Worm (Caenorhabditis elegans) whole organism, young adult: ENCODE results near the gene msp-59.
"Not testable (repeated sequence)": the region's sequence is repeated elsewhere in the genome, so short reads cannot be mapped to it uniquely, and the experiment has no call there.

Experiments used
- B0035.1 ChIP-seq: sonication (generic microtip); optimal IDR thresholded peaks from 2 replicates; lab custom pipeline; 2016; ENCODE audit warnings: missing genetic modification characterization, mild to moderate bottlenecking, missing compliant biosample characterization, missing genotype, missing genetic modification reagents
- B0336.3 ChIP-seq: fragments of 200-800 bp; sonication (Bioruptor generic); IDR thresholded peaks from 2 replicates; pipeline ENCODE4 v1.3.6; 2022; ENCODE audit warnings: missing genetic modification characterization, missing compliant biosample characterization
- F10E7.11 ChIP-seq: sonication (generic microtip); optimal IDR thresholded peaks from 2 replicates; lab custom pipeline; 2017; ENCODE audit warnings: mild to moderate bottlenecking, missing genetic modification characterization, moderate library complexity, missing compliant biosample characterization
- F22D6.2 ChIP-seq: sonication (generic microtip); optimal IDR thresholded peaks from 2 replicates; lab custom pipeline; 2016; ENCODE audit warnings: mild to moderate bottlenecking, missing genetic modification characterization, missing compliant biosample characterization
- F23B12.7 ChIP-seq: sonication (generic microtip); optimal IDR thresholded peaks from 2 replicates; lab custom pipeline; 2017; ENCODE audit warnings: missing genetic modification characterization, mild to moderate bottlenecking, missing compliant biosample characterization, antibody characterized with exemption, moderate library complexity; ENCODE audit not compliant: insufficient read depth
- F55B11.4 ChIP-seq: sonication (generic microtip); optimal IDR thresholded peaks from 2 replicates; lab custom pipeline; 2016; ENCODE audit warnings: missing compliant biosample characterization, missing genetic modification characterization, borderline replicate concordance; ENCODE audit not compliant: insufficient read depth
- K11D2.4 ChIP-seq: fragments of 200-800 bp; sonication (Bioruptor generic); IDR thresholded peaks from 2 replicates; pipeline ENCODE4 v1.3.6; 2022; ENCODE audit warnings: missing genetic modification reagents, missing genetic modification characterization, missing compliant biosample characterization
- T07F8.4 ChIP-seq: sonication (generic microtip); optimal IDR thresholded peaks from 2 replicates; lab custom pipeline; 2016; ENCODE audit warnings: mild to moderate bottlenecking, missing genetic modification characterization, moderate library complexity, missing compliant biosample characterization
- Y56A3A.18 ChIP-seq: fragments of 200-800 bp; sonication (Bioruptor generic); IDR thresholded peaks from 2 replicates; pipeline ENCODE4 v1.3.6; 2022; ENCODE audit warnings: missing genetic modification reagents, missing genetic modification characterization, missing compliant biosample characterization
- Y79H2A.3 ChIP-seq: fragments of 200-800 bp; sonication (Bioruptor generic); conservative IDR thresholded peaks from 2 replicates; pipeline ENCODE4 v1.3.6; 2022; ENCODE audit warnings: missing genetic modification reagents, missing genetic modification characterization, missing compliant biosample characterization
- aptf-2 ChIP-seq: fragments of 200-800 bp; sonication (Bioruptor generic); conservative IDR thresholded peaks from 2 replicates; pipeline ENCODE4 v1.3.6; 2022; ENCODE audit warnings: missing genetic modification reagents, missing genetic modification characterization, missing compliant biosample characterization
- aptf-3 ChIP-seq: fragments of 200-800 bp; sonication (Bioruptor generic); IDR thresholded peaks from 2 replicates; pipeline ENCODE4 v1.3.6; 2022; ENCODE audit warnings: missing genetic modification characterization, missing compliant biosample characterization
- athp-1 ChIP-seq: sonication (generic microtip); optimal IDR thresholded peaks from 2 replicates; lab custom pipeline; 2017; ENCODE audit warnings: mild to moderate bottlenecking, missing genetic modification characterization, missing compliant biosample characterization
- cebp-1 ChIP-seq, 2 experiments: fragments of 200-800 bp in 1 of 2; sonication (Bioruptor generic) in 1 of 2; sonication (generic microtip) in 1 of 2; IDR thresholded peaks in 1 of 2; optimal IDR thresholded peaks in 1 of 2; 2 replicates each; pipeline versions ENCODE4 v1.3.6 to Lab custom; 2017 to 2022; ENCODE audit warnings: missing compliant biosample characterization in 2 of 2, missing genetic modification characterization in 2 of 2, mild to moderate bottlenecking in 1 of 2, missing genetic modification reagents in 1 of 2, moderate library complexity in 1 of 2
- ceh-27 ChIP-seq: fragments of 200-800 bp; sonication (Bioruptor generic); optimal IDR thresholded peaks from 2 replicates; lab custom pipeline; 2018; ENCODE audit warnings: mild to moderate bottlenecking, missing genetic modification characterization, moderate library complexity, missing compliant biosample characterization
- ceh-58 ChIP-seq: fragments of 200-800 bp; sonication (Bioruptor generic); IDR thresholded peaks from 2 replicates; pipeline ENCODE4 v1.3.6; 2022; ENCODE audit warnings: missing genetic modification characterization, missing compliant biosample characterization
- dox-1 ChIP-seq: fragments of 200-800 bp; sonication (Bioruptor generic); IDR thresholded peaks from 2 replicates; pipeline ENCODE4 v1.3.6; 2022; ENCODE audit warnings: missing genetic modification reagents, missing genetic modification characterization, missing compliant biosample characterization
- egl-18 ChIP-seq: fragments of 200-800 bp; sonication (Bioruptor generic); IDR thresholded peaks from 2 replicates; pipeline ENCODE4 v1.3.6; 2022; ENCODE audit warnings: missing genetic modification reagents, missing genetic modification characterization, missing compliant biosample characterization
- hmg-20 ChIP-seq: fragments of 200-800 bp; sonication (Bioruptor generic); IDR thresholded peaks from 2 replicates; pipeline ENCODE4 v1.3.6; 2022; ENCODE audit warnings: missing genetic modification reagents, missing genetic modification characterization, missing compliant biosample characterization
- hsf-1 ChIP-seq: fragments of 200-800 bp; sonication (Bioruptor generic); IDR thresholded peaks from 2 replicates; pipeline ENCODE4 v1.3.6; 2022; ENCODE audit warnings: missing genetic modification reagents, missing genetic modification characterization, missing compliant biosample characterization
- let-526 ChIP-seq: fragments of 200-800 bp; sonication (Bioruptor generic); IDR thresholded peaks from 2 replicates; pipeline ENCODE4 v1.3.6; 2022; ENCODE audit warnings: missing genetic modification reagents, missing genetic modification characterization, missing compliant biosample characterization
- lin-26 ChIP-seq: fragments of 200-800 bp; sonication (Bioruptor generic); IDR thresholded peaks from 2 replicates; pipeline ENCODE4 v1.3.6; 2022; ENCODE audit warnings: missing genetic modification reagents, missing genetic modification characterization, missing compliant biosample characterization
- madf-3 ChIP-seq: fragments of 200-800 bp; sonication (Bioruptor generic); IDR thresholded peaks from 2 replicates; pipeline ENCODE4 v1.3.6; 2022; ENCODE audit warnings: missing genetic modification reagents, missing genetic modification characterization, missing compliant biosample characterization
- mcd-1 ChIP-seq: fragments of 200-800 bp; sonication (Bioruptor generic); IDR thresholded peaks from 2 replicates; pipeline ENCODE4 v1.3.6; 2022; ENCODE audit warnings: missing genetic modification reagents, missing genetic modification characterization, missing compliant biosample characterization
- mel-28 ChIP-seq: sonication (generic microtip); optimal IDR thresholded peaks from 2 replicates; lab custom pipeline; 2016; ENCODE audit warnings: borderline replicate concordance, mild to moderate bottlenecking, missing genetic modification characterization, missing compliant biosample characterization
- nfyb-1 ChIP-seq: fragments of 200-800 bp; sonication (Bioruptor generic); IDR thresholded peaks from 2 replicates; pipeline ENCODE4 v1.3.6; 2022; ENCODE audit warnings: missing genetic modification reagents, missing genetic modification characterization, missing compliant biosample characterization
- nhr-179 ChIP-seq: sonication (generic microtip); optimal IDR thresholded peaks from 2 replicates; lab custom pipeline; 2016; ENCODE audit warnings: mild to moderate bottlenecking, missing genetic modification characterization, missing compliant biosample characterization
- pbrm-1 ChIP-seq: fragments of 200-800 bp; sonication (Bioruptor generic); IDR thresholded peaks from 2 replicates; pipeline ENCODE4 v1.3.6; 2022; ENCODE audit warnings: missing genetic modification reagents, missing genetic modification characterization, missing compliant biosample characterization
- rpc-1 ChIP-seq, 2 experiments: fragments of 150-350 bp in 1 of 2; sonication (generic microtip) in 1 of 2; optimal IDR thresholded peaks; 2 replicates each; lab custom pipeline; 2014 to 2018; ENCODE audit warnings: missing biosample characterization in 1 of 2, missing genetic modification characterization in 1 of 2, missing genetic modification reagents in 1 of 2, missing genotype in 1 of 2
- snpc-1.1 ChIP-seq: sonication (generic microtip); optimal IDR thresholded peaks from 2 replicates; lab custom pipeline; 2017; ENCODE audit warnings: missing genetic modification characterization, mild to moderate bottlenecking, missing compliant biosample characterization, antibody characterized with exemption, moderate library complexity, missing genotype, missing genetic modification reagents; ENCODE audit not compliant: insufficient read depth
- snpc-4 ChIP-seq, 5 experiments: fragments of 150-350 bp in 1 of 5; sonication (generic microtip) in 4 of 5; optimal IDR thresholded peaks; 2 replicates each; lab custom pipeline; 2014 to 2018; ENCODE audit warnings: missing genetic modification characterization in 5 of 5, missing biosample characterization in 3 of 5, antibody characterized with exemption in 2 of 5, mild to moderate bottlenecking in 2 of 5, missing compliant biosample characterization in 2 of 5, missing genotype in 2 of 5, moderate library complexity in 2 of 5, missing genetic modification reagents in 1 of 5
- sptf-2 ChIP-seq: fragments of 200-800 bp; sonication (Bioruptor generic); optimal IDR thresholded peaks from 2 replicates; lab custom pipeline; 2018; ENCODE audit warnings: mild to moderate bottlenecking, missing genetic modification characterization, missing compliant biosample characterization
- zim-3 ChIP-seq: sonication (generic microtip); optimal IDR thresholded peaks from 2 replicates; lab custom pipeline; 2017; ENCODE audit warnings: mild to moderate bottlenecking, missing genetic modification characterization, moderate library complexity, missing compliant biosample characterization
- ztf-28 ChIP-seq: fragments of 200-800 bp; sonication (Bioruptor generic); IDR thresholded peaks from 2 replicates; pipeline ENCODE4 v1.3.6; 2022; ENCODE audit warnings: missing genetic modification reagents, missing genetic modification characterization, missing compliant biosample characterization

msp-59 gene

ce11 chrIV:5309742-5310141, 3.2 kb downstream of the msp-59 start, which contains the start of gene ZK354.3:
Gene ZK354.3, plus strand, starts transcription at chrIV:5310042.
- no peak for TF ChIP-seq sptf-2 (GFP tag; lab: Kevin White, UChicago)
- no peak for TF ChIP-seq Y79H2A.3 (GFP tag; lab: Robert Waterston, UW)
- no peak for TF ChIP-seq dox-1 (GFP tag; lab: Robert Waterston, UW)
- TF ChIP-seq madf-3 (GFP tag; lab: Robert Waterston, UW), result no peak
- no peak for TF ChIP-seq lin-26 (GFP tag; lab: Robert Waterston, UW)
- no peak for TF ChIP-seq B0336.3 (GFP tag; lab: Robert Waterston, UW)
- TF ChIP-seq mel-28, result no peak
- TF ChIP-seq F10E7.11 (tag; lab: Kevin White, UChicago), result no peak
- TF ChIP-seq Y56A3A.18, result no peak
- TF ChIP-seq rpc-1 (optimal IDR thresholded peaks at IDR 0.05; lab: Kevin White, UChicago), result no peak
- no peak for TF ChIP-seq rpc-1 (tag; optimal IDR thresholded peaks at IDR 0.05; lab: Kevin White, UChicago)
- TF ChIP-seq pbrm-1 (GFP tag; lab: Robert Waterston, UW), result no peak
- TF ChIP-seq ceh-27 (GFP tag; lab: Kevin White, UChicago), result no peak
- no peak for TF ChIP-seq T07F8.4 (tag; lab: Kevin White, UChicago)
- no peak for TF ChIP-seq mcd-1
- TF ChIP-seq F55B11.4 (tag; lab: Kevin White, UChicago), result no peak
- TF ChIP-seq K11D2.4 (GFP tag; lab: Robert Waterston, UW), result no peak

DNA sequence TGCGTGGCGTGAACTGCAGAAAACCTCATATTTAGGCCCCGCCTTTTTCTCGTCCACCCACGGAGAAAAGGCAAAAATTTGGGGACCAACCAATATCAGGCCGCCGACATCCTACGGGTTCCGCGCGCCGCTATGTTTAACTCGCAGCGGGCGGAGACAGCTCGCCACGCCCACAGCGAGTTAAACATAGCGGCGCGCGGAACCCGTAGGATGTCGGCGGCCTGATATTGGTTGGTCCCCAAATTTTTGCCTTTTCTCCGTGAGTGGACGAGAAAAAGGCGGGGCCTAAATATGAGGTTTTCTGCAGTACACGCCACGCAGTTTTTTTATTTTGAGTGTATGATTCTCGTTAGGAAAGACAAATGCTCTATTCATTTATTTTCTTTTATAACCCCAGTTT, 3.8 kb downstream of the msp-59 start:
- TF ChIP-seq snpc-4 (GFP tag; optimal IDR thresholded peaks at IDR 0.05; lab: Kevin White, UChicago) (peak; percentile 70), snpc-4 (tag; optimal IDR thresholded peaks at IDR 0.05; lab: Kevin White, UChicago) (peak; percentile 49 to 96 (median 83)), snpc-1.1 (tag; lab: Kevin White, UChicago) (peak; percentile 60)

ce11 chrIV:5308046-5308643, 4.8 kb downstream of the msp-59 start, which contains the start of the genes ZK354.9 and msp-58:
Gene ZK354.9, minus strand, starts transcription at chrIV:5308146.
Gene msp-58, plus strand, starts transcription at chrIV:5308593.
- not testable (repeated sequence) for TF ChIP-seq cebp-1 (GFP tag; IDR thresholded peaks at IDR 0.05; lab: Robert Waterston, UW); cebp-1 (tag; optimal IDR thresholded peaks at IDR 0.05; lab: Kevin White, UChicago); ztf-28 (GFP tag; lab: Robert Waterston, UW); nfyb-1 (GFP tag; lab: Robert Waterston, UW)

- TF ChIP-seq hsf-1 (GFP tag; lab: Robert Waterston, UW) (no peak), ceh-58 (GFP tag; lab: Robert Waterston, UW) (no peak)
These were observed 6.9 kb downstream of the msp-59 start, which contains the start of gene ZK354.8 for ce11 chrIV:5306040-5306439. Gene ZK354.8, minus strand, starts transcription at chrIV:5306140.

ce11 chrIV:5303030-5303429, 9.9 kb downstream of the msp-59 start, which contains the start of gene ZK354.7:
Gene ZK354.7, minus strand, starts transcription at chrIV:5303130.
- TF ChIP-seq let-526, result no peak
- no peak for TF ChIP-seq F22D6.2
- TF ChIP-seq F23B12.7, result no peak
- TF ChIP-seq egl-18 (GFP tag; lab: Robert Waterston, UW), result no peak
- no peak for TF ChIP-seq nhr-179
- TF ChIP-seq zim-3, result no peak
- TF ChIP-seq aptf-2 (GFP tag; lab: Robert Waterston, UW), result no peak
- TF ChIP-seq athp-1 (tag; lab: Kevin White, UChicago), result no peak
- TF ChIP-seq hmg-20 (GFP tag; lab: Robert Waterston, UW), result no peak
- no peak for TF ChIP-seq aptf-3 (GFP tag; lab: Robert Waterston, UW)
- no peak for TF ChIP-seq B0035.1 (tag; lab: Kevin White, UChicago)
